Worm (Caenorhabditis elegans): ENCODE results near the gene srh-304.

DNA sequence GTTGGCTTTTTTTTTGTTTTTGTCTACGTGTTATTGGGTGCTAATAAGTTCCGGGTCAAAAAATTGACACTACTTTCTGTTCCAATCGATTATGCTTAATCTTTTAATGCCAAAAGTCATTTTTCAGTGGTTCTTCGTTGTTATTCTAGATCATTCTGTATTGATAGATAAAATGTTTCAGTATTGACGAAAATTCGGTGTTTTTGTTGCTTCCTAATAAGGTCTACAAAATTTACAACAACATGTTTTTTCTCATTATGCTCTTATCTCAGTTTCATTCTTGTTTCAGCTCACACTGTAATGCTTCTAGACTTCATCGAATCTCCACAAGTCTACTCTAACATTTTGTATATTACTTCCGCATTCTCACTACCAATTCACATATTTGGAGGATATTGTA is 2.9 kb downstream of the srh-304 start, which contains the start of gene srh-303:
- TF ChIP-seq flt-1 (GFP tag; IDR thresholded peaks at IDR 0.05) = no peak
- no peak for TF ChIP-seq ztf-23 (GFP tag; IDR thresholded peaks at IDR 0.05)
- TF ChIP-seq tab-1 (GFP tag; IDR thresholded peaks at IDR 0.05) = no peak
